Fruit fly (Drosophila melanogaster): Measurements from ENCODE around the gene CG11449.
A peak's percentile ranks its signal among the peaks of the same experiment; 100 is the strongest.

The CG11449 gene

dm6 chr3L:22407590-22408485 is 46.3 kb upstream of the CG11449 start, which contains the start of gene Ten-m (continued):
- peak; percentile 51 for TF ChIP-seq CG32006 (GFP tag; optimal IDR thresholded peaks at IDR 0.05)
- TF ChIP-seq Sox102F (GFP tag; optimal IDR thresholded peaks at IDR 0.05), result peak; percentile 40
- TF ChIP-seq CG8319 (GFP tag; optimal IDR thresholded peaks at IDR 0.05), result peak; percentile 8
- peak; percentile 0 for TF ChIP-seq CG34406 (GFP tag; optimal IDR thresholded peaks at IDR 0.05)
- TF ChIP-seq dsx (GFP tag; optimal IDR thresholded peaks at IDR 0.05; ENCODE audit: poor library complexity, severe bottlenecking), result peak; percentile 42
- no peak for TF ChIP-seq CG31627 (GFP tag; optimal IDR thresholded peaks at IDR 0.05)
- peak; percentile 5 for TF ChIP-seq CG10631 (GFP tag; optimal IDR thresholded peaks at IDR 0.05)
- TF ChIP-seq fd59A (GFP tag; optimal IDR thresholded peaks at IDR 0.05), result no peak
- TF ChIP-seq CG8119 (GFP tag; IDR thresholded peaks at IDR 0.05), result peak; percentile 19; the same call in 1 of the 3 replicates
- TF ChIP-seq CG6792 (GFP tag; optimal IDR thresholded peaks at IDR 0.05), result peak; percentile 22
- TF ChIP-seq Sox15 (GFP tag; optimal IDR thresholded peaks at IDR 0.05), result no peak
- TF ChIP-seq spab (GFP tag; optimal IDR thresholded peaks at IDR 0.05), result no peak
- no peak for TF ChIP-seq lz (GFP tag; optimal IDR thresholded peaks at IDR 0.05)
- TF ChIP-seq topi (GFP tag; optimal IDR thresholded peaks at IDR 0.05), result peak; percentile 47
- peak; percentile 12 for TF ChIP-seq CG10669 (GFP tag; optimal IDR thresholded peaks at IDR 0.05)
- no peak for TF ChIP-seq CG11902 (GFP tag; optimal IDR thresholded peaks at IDR 0.05)
- TF ChIP-seq CG11762 (GFP tag; optimal IDR thresholded peaks at IDR 0.05; ENCODE audit: insufficient read depth), result no peak
- TF ChIP-seq CG6163 (GFP tag; IDR thresholded peaks at IDR 0.05), result peak; percentile 50; the same call in 2 of the 3 replicates
- TF ChIP-seq Ets96B (tag; optimal IDR thresholded peaks at IDR 0.05), result peak; percentile 17
- peak; percentile 38 for TF ChIP-seq Met (GFP tag; optimal IDR thresholded peaks at IDR 0.05)
- TF ChIP-seq pdm3 (GFP tag; optimal IDR thresholded peaks at IDR 0.05), result peak; percentile 31
- TF ChIP-seq eg (GFP tag; IDR thresholded peaks at IDR 0.05), result peak; percentile 62; the same call in 2 of the 3 replicates
- TF ChIP-seq CG4318 (GFP tag; optimal IDR thresholded peaks at IDR 0.05), result no peak
- no peak for TF ChIP-seq dac (GFP tag; optimal IDR thresholded peaks at IDR 0.05)
- no peak for TF ChIP-seq Hr39 (GFP tag; optimal IDR thresholded peaks at IDR 0.05)
- peak; percentile 1 for TF ChIP-seq Lpt (GFP tag; optimal IDR thresholded peaks at IDR 0.05)
- TF ChIP-seq CG7368 (GFP tag; optimal IDR thresholded peaks at IDR 0.05), result peak; percentile 34
- peak; percentile 17 for TF ChIP-seq Blimp-1 (GFP tag; optimal IDR thresholded peaks at IDR 0.05)
- peak; percentile 50 for TF ChIP-seq Smox (GFP tag; optimal IDR thresholded peaks at IDR 0.05)
- TF ChIP-seq OdsH (GFP tag; optimal IDR thresholded peaks at IDR 0.05), result peak; percentile 14
- TF ChIP-seq CG16779 (tag; optimal IDR thresholded peaks at IDR 0.05), result peak; percentile 32
- TF ChIP-seq Sox14 (GFP tag; optimal IDR thresholded peaks at IDR 0.05), result no peak
- no peak for TF ChIP-seq achi (GFP tag; optimal IDR thresholded peaks at IDR 0.05)
- no peak for TF ChIP-seq Hr38 (GFP tag; optimal IDR thresholded peaks at IDR 0.05)
- TF ChIP-seq CG3032 (tag; optimal IDR thresholded peaks at IDR 0.05), result peak; percentile 42
- TF ChIP-seq CG9139 (GFP tag; optimal IDR thresholded peaks at IDR 0.05), result peak; percentile 31
- TF ChIP-seq net (GFP tag; optimal IDR thresholded peaks at IDR 0.05), result peak; percentile 45

- TF ChIP-seq svp (GFP tag) (peak; percentile 40), CG16779 (tag; optimal IDR thresholded peaks at IDR 0.05) (no peak)
These were observed 38.1 kb upstream of the CG11449 start for dm6 chr3L:22416108-22416507.
